Fruit fly (Drosophila melanogaster): ENCODE measurements around the gene CG7065.

dm6 chrX:9148989-9149522 lies 6.8 kb downstream of the CG7065 start, which contains the start of the genes fh and Bap111:
- TF ChIP-seq CG8478 (optimal IDR thresholded peaks at IDR 0.05) (no peak), CTCF (optimal IDR thresholded peaks at IDR 0.05) (no peak)
